Worm (Caenorhabditis elegans) whole organism, young adult: ENCODE measurements around the gene F41E6.1.

ENCODE experiments used
- B0035.1 ChIP-seq: sonication (generic microtip); optimal IDR thresholded peaks from 2 replicates; lab custom pipeline; 2016; ENCODE audit warnings: missing genetic modification characterization, mild to moderate bottlenecking, missing compliant biosample characterization, missing genotype, missing genetic modification reagents
- B0336.3 ChIP-seq: fragments of 200-800 bp; sonication (Bioruptor generic); IDR thresholded peaks from 2 replicates; pipeline ENCODE4 v1.3.6; 2022; ENCODE audit warnings: missing genetic modification characterization, missing compliant biosample characterization
- C17E4.6 ChIP-seq: fragments of 200-800 bp; sonication (Bioruptor generic); IDR thresholded peaks from 2 replicates; pipeline ENCODE4 v1.3.6; 2022; ENCODE audit warnings: missing genetic modification reagents, missing genetic modification characterization, missing compliant biosample characterization
- F52B5.7 ChIP-seq: sonication (generic microtip); optimal IDR thresholded peaks from 2 replicates; lab custom pipeline; 2016; ENCODE audit warnings: mild to moderate bottlenecking, missing genetic modification characterization, missing compliant biosample characterization
- K11D2.4 ChIP-seq: fragments of 200-800 bp; sonication (Bioruptor generic); IDR thresholded peaks from 2 replicates; pipeline ENCODE4 v1.3.6; 2022; ENCODE audit warnings: missing genetic modification reagents, missing genetic modification characterization, missing compliant biosample characterization
- K12H6.12 ChIP-seq: fragments of 200-800 bp; sonication (Bioruptor generic); optimal IDR thresholded peaks from 2 replicates; lab custom pipeline; 2018; ENCODE audit warnings: mild to moderate bottlenecking, missing genetic modification characterization, missing compliant biosample characterization
- T07F8.4 ChIP-seq: sonication (generic microtip); optimal IDR thresholded peaks from 2 replicates; lab custom pipeline; 2016; ENCODE audit warnings: mild to moderate bottlenecking, missing genetic modification characterization, moderate library complexity, missing compliant biosample characterization
- ama-1 ChIP-seq, 3 experiments: fragments of 150-350 bp in 1 of 3; sonication (generic microtip) in 2 of 3; optimal IDR thresholded peaks; 2 replicates each; lab custom pipeline; 2014 to 2018; ENCODE audit warnings: missing biosample characterization in 2 of 3, missing genetic modification characterization in 2 of 3, missing genetic modification reagents in 2 of 3
- aptf-3 ChIP-seq: fragments of 200-800 bp; sonication (Bioruptor generic); IDR thresholded peaks from 2 replicates; pipeline ENCODE4 v1.3.6; 2022; ENCODE audit warnings: missing genetic modification characterization, missing compliant biosample characterization
- attf-6 ChIP-seq: fragments of 200-800 bp; sonication (Bioruptor generic); IDR thresholded peaks from 2 replicates; pipeline ENCODE4 v1.3.6; 2022; ENCODE audit warnings: missing genetic modification reagents, missing genetic modification characterization, missing compliant biosample characterization
- bed-1 ChIP-seq: fragments of 200-800 bp; sonication (Bioruptor generic); IDR thresholded peaks from 2 replicates; pipeline ENCODE4 v1.3.6; 2022; ENCODE audit warnings: missing genetic modification reagents, missing genetic modification characterization, missing compliant biosample characterization
- bed-2 ChIP-seq: fragments of 200-800 bp; sonication (Bioruptor generic); IDR thresholded peaks from 2 replicates; pipeline ENCODE4 v1.3.6; 2022; ENCODE audit warnings: missing genetic modification reagents, missing genetic modification characterization, missing compliant biosample characterization
- ceh-100 ChIP-seq: fragments of 200-800 bp; sonication (Bioruptor generic); IDR thresholded peaks from 2 replicates; pipeline ENCODE4 v1.3.6; 2022; ENCODE audit warnings: missing genetic modification reagents, missing genetic modification characterization, missing compliant biosample characterization
- ceh-40 ChIP-seq: fragments of 200-800 bp; sonication (Bioruptor generic); IDR thresholded peaks from 2 replicates; pipeline ENCODE4 v1.3.6; 2022; ENCODE audit warnings: missing genetic modification characterization, missing compliant biosample characterization
- ceh-79 ChIP-seq: sonication (generic microtip); optimal IDR thresholded peaks from 2 replicates; lab custom pipeline; 2017; ENCODE audit warnings: mild to moderate bottlenecking, missing genetic modification characterization, missing compliant biosample characterization
- chd-7 ChIP-seq: sonication (generic microtip); optimal IDR thresholded peaks from 2 replicates; lab custom pipeline; 2016; ENCODE audit warnings: mild to moderate bottlenecking, missing genetic modification characterization, moderate library complexity, missing compliant biosample characterization
- die-1 ChIP-seq: sonication (generic microtip); optimal IDR thresholded peaks from 2 replicates; lab custom pipeline; 2016; ENCODE audit warnings: missing genotype, mild to moderate bottlenecking, missing genetic modification characterization, missing compliant biosample characterization
- dox-1 ChIP-seq: fragments of 200-800 bp; sonication (Bioruptor generic); IDR thresholded peaks from 2 replicates; pipeline ENCODE4 v1.3.6; 2022; ENCODE audit warnings: missing genetic modification reagents, missing genetic modification characterization, missing compliant biosample characterization
- efl-1 ChIP-seq: fragments of 150-350 bp; optimal IDR thresholded peaks from 2 replicates; lab custom pipeline; 2014; ENCODE audit warnings: missing biosample characterization, missing genetic modification reagents, missing genetic modification characterization
- egl-44 ChIP-seq: fragments of 200-800 bp; sonication (Bioruptor generic); IDR thresholded peaks from 2 replicates; pipeline ENCODE4 v1.3.6; 2022; ENCODE audit warnings: missing genetic modification reagents, missing genetic modification characterization, missing compliant biosample characterization
- ets-4 ChIP-seq: fragments of 200-800 bp; sonication (Bioruptor generic); optimal IDR thresholded peaks from 2 replicates; lab custom pipeline; 2018; ENCODE audit warnings: mild to moderate bottlenecking, missing genetic modification characterization, missing compliant biosample characterization
- fkh-3 ChIP-seq: sonication (generic microtip); optimal IDR thresholded peaks from 2 replicates; lab custom pipeline; 2016; ENCODE audit warnings: mild to moderate bottlenecking, missing genetic modification characterization, missing compliant biosample characterization
- hlh-26 ChIP-seq: fragments of 200-800 bp; sonication (Bioruptor generic); conservative IDR thresholded peaks from 2 replicates; pipeline ENCODE4 v1.3.6; 2022; ENCODE audit warnings: missing genetic modification reagents, missing genetic modification characterization, missing compliant biosample characterization
- let-526 ChIP-seq: fragments of 200-800 bp; sonication (Bioruptor generic); IDR thresholded peaks from 2 replicates; pipeline ENCODE4 v1.3.6; 2022; ENCODE audit warnings: missing genetic modification reagents, missing genetic modification characterization, missing compliant biosample characterization
- lin-26 ChIP-seq: fragments of 200-800 bp; sonication (Bioruptor generic); IDR thresholded peaks from 2 replicates; pipeline ENCODE4 v1.3.6; 2022; ENCODE audit warnings: missing genetic modification reagents, missing genetic modification characterization, missing compliant biosample characterization
- lin-54 ChIP-seq: fragments of 200-800 bp; sonication (Bioruptor generic); optimal IDR thresholded peaks from 2 replicates; lab custom pipeline; 2018; ENCODE audit warnings: mild to moderate bottlenecking, missing genetic modification characterization, missing compliant biosample characterization
- madf-6 ChIP-seq: fragments of 200-800 bp; sonication (Bioruptor generic); IDR thresholded peaks from 2 replicates; pipeline ENCODE4 v1.3.6; 2022; ENCODE audit warnings: missing genetic modification reagents, missing genetic modification characterization, missing compliant biosample characterization
- madf-8 ChIP-seq: fragments of 200-800 bp; sonication (Bioruptor generic); conservative IDR thresholded peaks from 2 replicates; pipeline ENCODE4 v1.3.6; 2022; ENCODE audit warnings: missing genetic modification reagents, missing genetic modification characterization, missing compliant biosample characterization
- mes-4 ChIP-seq: sonication (generic microtip); optimal IDR thresholded peaks from 2 replicates; lab custom pipeline; 2016; ENCODE audit warnings: missing genotype, missing genetic modification characterization, missing compliant biosample characterization
- nfya-2 ChIP-seq: fragments of 200-800 bp; sonication (Bioruptor generic); IDR thresholded peaks from 2 replicates; pipeline ENCODE4 v1.3.6; 2022; ENCODE audit warnings: missing genetic modification reagents, missing genetic modification characterization, missing compliant biosample characterization
- nhr-80 ChIP-seq: sonication (generic microtip); optimal IDR thresholded peaks from 2 replicates; lab custom pipeline; 2016; ENCODE audit warnings: missing genetic modification characterization, missing compliant biosample characterization
- rec-8 ChIP-seq, 2 experiments: sonication (generic microtip); optimal IDR thresholded peaks; 2 replicates each; lab custom pipeline; 2016; ENCODE audit warnings: mild to moderate bottlenecking in 2 of 2, missing genetic modification characterization in 2 of 2, missing genetic modification reagents in 2 of 2, missing genotype in 2 of 2, missing biosample characterization in 1 of 2, missing compliant biosample characterization in 1 of 2, moderate library complexity in 1 of 2
- sea-2 ChIP-seq: fragments of 200-800 bp; sonication (Bioruptor generic); IDR thresholded peaks from 2 replicates; pipeline ENCODE4 v1.3.6; 2022; ENCODE audit warnings: missing genetic modification characterization, missing compliant biosample characterization
- snpc-4 ChIP-seq, 5 experiments: fragments of 150-350 bp in 1 of 5; sonication (generic microtip) in 4 of 5; optimal IDR thresholded peaks; 2 replicates each; lab custom pipeline; 2014 to 2018; ENCODE audit warnings: missing genetic modification characterization in 5 of 5, missing biosample characterization in 3 of 5, antibody characterized with exemption in 2 of 5, mild to moderate bottlenecking in 2 of 5, missing compliant biosample characterization in 2 of 5, missing genotype in 2 of 5, moderate library complexity in 2 of 5, missing genetic modification reagents in 1 of 5
- sptf-2 ChIP-seq: fragments of 200-800 bp; sonication (Bioruptor generic); optimal IDR thresholded peaks from 2 replicates; lab custom pipeline; 2018; ENCODE audit warnings: mild to moderate bottlenecking, missing genetic modification characterization, missing compliant biosample characterization
- unc-62 ChIP-seq: fragments of 150-350 bp; optimal IDR thresholded peaks from 2 replicates; lab custom pipeline; 2014; ENCODE audit warnings: missing biosample characterization, missing genetic modification reagents, missing genetic modification characterization
- ztf-26 ChIP-seq: sonication (generic microtip); optimal IDR thresholded peaks from 2 replicates; lab custom pipeline; 2017; ENCODE audit warnings: missing genetic modification characterization, missing compliant biosample characterization
- ztf-3 ChIP-seq: fragments of 200-800 bp; sonication (Bioruptor generic); optimal IDR thresholded peaks from 2 replicates; lab custom pipeline; 2018; ENCODE audit warnings: mild to moderate bottlenecking, missing genetic modification characterization, missing compliant biosample characterization
- ztf-6 ChIP-seq: fragments of 200-800 bp; sonication (Bioruptor generic); IDR thresholded peaks from 2 replicates; pipeline ENCODE4 v1.3.6; 2022; ENCODE audit warnings: missing genetic modification reagents, missing genetic modification characterization, missing compliant biosample characterization

F41E6.1 gene

DNA sequence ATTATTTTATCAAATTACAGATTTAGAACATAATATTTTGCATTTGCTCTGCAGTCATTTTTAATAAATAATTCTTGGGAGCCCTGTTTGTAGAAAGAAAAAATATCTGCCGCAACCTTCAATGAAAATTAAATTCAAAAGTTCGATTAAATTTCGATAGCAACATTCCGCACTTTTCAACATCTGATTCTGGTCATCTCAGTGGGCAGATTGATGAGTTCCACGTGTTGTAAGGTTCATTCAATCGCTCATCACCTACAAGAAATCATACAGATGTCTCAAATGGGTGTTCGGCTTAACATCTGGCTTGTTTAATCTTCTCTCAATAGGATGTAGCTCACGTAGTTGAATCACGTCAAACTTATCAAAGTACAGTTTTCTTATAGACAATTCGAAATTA, 22.5 kb upstream of the F41E6.1 start:
- TF ChIP-seq bed-1 (GFP tag; lab: Robert Waterston, UW) = no peak
- no peak for TF ChIP-seq ztf-26 (tag; lab: Kevin White, UChicago)
- TF ChIP-seq B0336.3 (GFP tag; lab: Robert Waterston, UW) = no peak
- no peak for TF ChIP-seq ets-4 (GFP tag; lab: Kevin White, UChicago)
- no peak for TF ChIP-seq unc-62 (GFP tag; lab: Kevin White, UChicago)

DNA sequence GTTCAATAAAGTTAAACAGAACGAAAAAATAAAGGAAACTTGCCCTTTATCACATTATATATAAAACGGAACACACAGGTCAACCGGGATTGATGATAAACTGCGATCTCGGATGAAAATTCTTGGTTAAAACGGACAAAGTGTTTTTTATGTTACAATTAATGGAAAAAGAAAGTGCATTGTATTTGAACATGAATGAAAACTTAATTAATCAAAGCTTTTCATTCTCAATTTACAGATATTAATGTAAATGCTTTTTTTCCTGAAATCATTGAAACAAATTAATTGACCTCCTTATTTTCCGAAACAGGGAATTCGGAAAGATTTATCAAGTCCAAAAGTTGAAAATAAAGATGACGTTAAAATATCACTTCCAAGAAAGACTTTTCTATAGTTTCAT, 21.0 kb upstream of the F41E6.1 start, which contains the start of gene F41E6.8:
Gene F41E6.8 (minus strand): TSS at position 101 of the 400 bp plus-strand sequence.
- TF ChIP-seq fkh-3 (tag; lab: Kevin White, UChicago) (no peak), ztf-3 (GFP tag; lab: Kevin White, UChicago) (no peak), ztf-26 (tag; lab: Kevin White, UChicago) (no peak), die-1 (tag; lab: Kevin White, UChicago) (no peak), ceh-79 (tag; lab: Kevin White, UChicago) (no peak), K12H6.12 (tag; lab: Kevin White, UChicago) (no peak), dox-1 (GFP tag; lab: Robert Waterston, UW) (no peak), nfya-2 (GFP tag; lab: Robert Waterston, UW) (no peak), aptf-3 (no peak)

DNA sequence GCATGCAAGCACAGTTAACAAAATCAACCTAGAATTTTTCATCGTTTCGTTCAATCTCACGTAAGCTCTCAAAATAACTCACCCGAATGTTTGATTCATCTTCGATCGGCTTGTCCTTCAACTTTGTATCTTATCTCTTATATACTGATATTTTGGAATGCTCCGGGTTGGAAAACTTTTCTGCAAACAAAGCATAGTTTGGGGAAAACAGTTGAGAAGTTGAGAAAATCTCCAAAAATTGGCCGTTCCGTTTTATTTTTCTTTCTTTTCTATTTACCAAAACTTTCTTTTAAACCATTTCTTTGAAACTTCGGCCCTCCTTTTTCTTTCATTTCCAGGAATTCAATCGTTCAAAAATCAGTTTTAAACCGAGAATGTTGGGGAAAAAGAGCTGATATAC, 19.8 kb upstream of the F41E6.1 start, which contains the start of gene F41E6.15:
Gene F41E6.15 (minus strand): TSS at position 101 of the 400 bp plus-strand sequence.
- no peak for TF ChIP-seq attf-6 (GFP tag; lab: Robert Waterston, UW)
- no peak for TF ChIP-seq efl-1
- no peak for TF ChIP-seq ceh-100 (GFP tag; lab: Robert Waterston, UW)
- TF ChIP-seq F52B5.7 = no peak
- no peak for TF ChIP-seq madf-6 (GFP tag; lab: Robert Waterston, UW)
- TF ChIP-seq sptf-2 (GFP tag; lab: Kevin White, UChicago) = no peak

DNA sequence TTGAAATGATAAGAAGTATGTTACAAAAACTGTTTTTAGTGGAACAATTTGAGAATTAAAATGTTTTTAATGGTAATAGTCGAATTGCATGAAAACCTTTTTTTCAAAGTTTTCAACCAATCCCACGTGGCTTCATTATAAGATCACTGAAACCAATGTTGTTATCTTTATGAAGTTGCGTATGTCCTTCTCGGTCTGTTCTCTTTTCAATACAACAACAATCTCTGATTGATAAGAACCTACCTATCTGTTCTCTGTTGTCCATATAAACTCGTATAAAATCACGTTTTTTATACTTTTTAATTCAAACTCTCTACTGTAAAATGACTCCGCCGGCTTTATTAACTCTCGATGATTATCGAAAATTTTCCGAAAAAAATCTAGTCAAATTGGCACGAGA, 19.1 kb upstream of the F41E6.1 start, which contains the start of gene F41E6.5:
Gene F41E6.5 (plus strand): TSS at position 209 of the 400 bp plus-strand sequence.
- TF ChIP-seq ztf-3 (GFP tag; lab: Kevin White, UChicago) = no peak
- TF ChIP-seq egl-44 (GFP tag; lab: Robert Waterston, UW) = no peak
- TF ChIP-seq nhr-80 (tag; lab: Kevin White, UChicago) = peak; percentile 53
- no peak for TF ChIP-seq ceh-100 (GFP tag; lab: Robert Waterston, UW)

DNA sequence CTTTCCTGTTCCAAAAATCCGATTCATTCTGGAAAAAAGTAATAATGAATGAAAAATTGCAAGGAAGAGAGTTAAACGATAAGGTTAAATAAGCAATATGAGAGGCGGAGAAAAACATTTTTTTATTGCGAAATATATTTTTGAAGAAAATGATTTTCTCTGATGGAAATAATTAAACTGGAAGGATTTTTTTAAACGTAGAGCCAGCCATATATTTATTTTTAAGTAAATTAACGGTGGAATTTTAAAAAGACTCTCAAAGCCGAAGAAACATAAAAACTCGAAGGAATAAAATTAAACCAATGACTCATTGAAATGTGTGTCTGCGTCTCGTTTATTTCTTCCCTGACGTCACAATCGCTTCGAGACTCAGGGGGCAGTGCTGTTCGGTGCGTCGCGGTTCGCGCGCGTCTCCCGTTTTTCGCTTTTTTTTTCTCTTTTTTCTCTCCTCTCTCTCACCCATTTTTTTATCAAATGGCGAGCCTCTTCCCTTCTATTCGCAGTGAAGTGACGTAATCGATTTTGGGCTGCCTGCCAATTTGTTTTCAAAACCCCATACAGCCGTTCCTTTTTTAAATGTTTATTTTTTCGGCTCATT, 16.2 kb upstream of the F41E6.1 start, which contains the start of gene vps-60:
Gene vps-60 (minus strand): TSS at position 30 of the 598 bp plus-strand sequence.
- TF ChIP-seq madf-6 (GFP tag; lab: Robert Waterston, UW) = peak; percentile 85
- peak; percentile 92 for TF ChIP-seq K11D2.4 (GFP tag; lab: Robert Waterston, UW)
- TF ChIP-seq fkh-3 (tag; lab: Kevin White, UChicago) = no peak
- no peak for TF ChIP-seq B0035.1
- TF ChIP-seq T07F8.4 = no peak
- no peak for TF ChIP-seq rec-8 (tag; optimal IDR thresholded peaks at IDR 0.05; lab: Kevin White, UChicago)
- TF ChIP-seq ztf-6 (GFP tag; lab: Robert Waterston, UW) = no peak
- peak; percentile 67 for TF ChIP-seq efl-1
- no peak for TF ChIP-seq nfya-2 (GFP tag; lab: Robert Waterston, UW)
- TF ChIP-seq let-526 (GFP tag; lab: Robert Waterston, UW) = no peak
- peak; percentile 73 for TF ChIP-seq lin-54 (GFP tag; lab: Kevin White, UChicago)
- no peak; the same call in 1 of the 2 replicates for TF ChIP-seq madf-8 (GFP tag; lab: Robert Waterston, UW)
- TF ChIP-seq chd-7 = peak; percentile 68
- no peak for TF ChIP-seq bed-2 (GFP tag; lab: Robert Waterston, UW)
- TF ChIP-seq ceh-40 (GFP tag; lab: Robert Waterston, UW) = no peak
- no peak for TF ChIP-seq hlh-26 (GFP tag; lab: Robert Waterston, UW)
- no peak for TF ChIP-seq sea-2 (GFP tag; lab: Robert Waterston, UW)
- peak; percentile 49 for TF ChIP-seq snpc-4 (GFP tag; optimal IDR thresholded peaks at IDR 0.05; lab: Kevin White, UChicago)
- TF ChIP-seq snpc-4 (tag; optimal IDR thresholded peaks at IDR 0.05; lab: Kevin White, UChicago) = peak; percentile 69 to 80 (median 76)
- no peak for TF ChIP-seq ets-4 (GFP tag; lab: Kevin White, UChicago)
- TF ChIP-seq C17E4.6 (GFP tag; lab: Robert Waterston, UW) = 0 out of 2 replicates have a peak, but pooled peaks have one; percentile 37
- TF ChIP-seq lin-26 = peak; percentile 55
- TF ChIP-seq ama-1 (optimal IDR thresholded peaks at IDR 0.05; lab: Kevin White, UChicago) = no peak
- peak in 1 of 2 experiments; percentile 11 for TF ChIP-seq ama-1 (GFP tag; optimal IDR thresholded peaks at IDR 0.05; lab: Kevin White, UChicago)
- no peak for TF ChIP-seq ceh-79 (tag; lab: Kevin White, UChicago)
- no peak for TF ChIP-seq mes-4
